Worm (Caenorhabditis elegans) whole organism, young adult: ENCODE data around the gene tbx-35.

Experiments used
- atf-7 ChIP-seq: sonication (generic microtip); optimal IDR thresholded peaks from 2 replicates; lab custom pipeline; 2017; ENCODE audit warnings: mild to moderate bottlenecking, missing genetic modification characterization, missing compliant biosample characterization
- cebp-2 ChIP-seq: fragments of 200-800 bp; sonication (Bioruptor generic); IDR thresholded peaks from 2 replicates; pipeline ENCODE4 v1.3.6; 2022; ENCODE audit warnings: missing genetic modification characterization, missing compliant biosample characterization
- dox-1 ChIP-seq: fragments of 200-800 bp; sonication (Bioruptor generic); IDR thresholded peaks from 2 replicates; pipeline ENCODE4 v1.3.6; 2022; ENCODE audit warnings: missing genetic modification reagents, missing genetic modification characterization, missing compliant biosample characterization
- him-1 ChIP-seq: sonication (generic microtip); optimal IDR thresholded peaks from 2 replicates; lab custom pipeline; 2016; ENCODE audit warnings: missing genotype, missing genetic modification reagents, missing genetic modification characterization, missing compliant biosample characterization
- madf-3 ChIP-seq: fragments of 200-800 bp; sonication (Bioruptor generic); IDR thresholded peaks from 2 replicates; pipeline ENCODE4 v1.3.6; 2022; ENCODE audit warnings: missing genetic modification reagents, missing genetic modification characterization, missing compliant biosample characterization
- pbrm-1 ChIP-seq: fragments of 200-800 bp; sonication (Bioruptor generic); IDR thresholded peaks from 2 replicates; pipeline ENCODE4 v1.3.6; 2022; ENCODE audit warnings: missing genetic modification reagents, missing genetic modification characterization, missing compliant biosample characterization
- pha-4 ChIP-seq: fragments of 150-350 bp; sonication (generic microtip); optimal IDR thresholded peaks from 2 replicates; lab custom pipeline; 2014; ENCODE audit warnings: missing biosample characterization, missing genetic modification reagents, missing genetic modification characterization
- unc-62 ChIP-seq: fragments of 150-350 bp; optimal IDR thresholded peaks from 2 replicates; lab custom pipeline; 2014; ENCODE audit warnings: missing biosample characterization, missing genetic modification reagents, missing genetic modification characterization
- xnd-1 ChIP-seq: sonication (generic microtip); optimal IDR thresholded peaks from 2 replicates; lab custom pipeline; 2016; ENCODE audit warnings: missing genotype, missing genetic modification reagents, missing genetic modification characterization, missing compliant biosample characterization
- ztf-26 ChIP-seq: sonication (generic microtip); optimal IDR thresholded peaks from 2 replicates; lab custom pipeline; 2017; ENCODE audit warnings: missing genetic modification characterization, missing compliant biosample characterization

ce11 chrII:5549746-5550145 is 24.5 kb upstream of the tbx-35 start, which contains the start of gene C17C3.6:
- no peak for TF ChIP-seq pbrm-1 (GFP tag; lab: Robert Waterston, UW)
- no peak for TF ChIP-seq pha-4 (tag; lab: Kevin White, UChicago)
- TF ChIP-seq him-1 (tag; lab: Kevin White, UChicago), result no peak
- no peak for TF ChIP-seq unc-62 (GFP tag; lab: Kevin White, UChicago)
- TF ChIP-seq ztf-26, result no peak
- TF ChIP-seq xnd-1 (tag; lab: Kevin White, UChicago), result no peak
- TF ChIP-seq atf-7 (tag; lab: Kevin White, UChicago), result no peak
- no peak for TF ChIP-seq dox-1 (GFP tag; lab: Robert Waterston, UW)
- TF ChIP-seq madf-3, result no peak
- TF ChIP-seq cebp-2, result no peak
